Worm (Caenorhabditis elegans) whole organism, L4/young adult: ENCODE results near the gene szy-4.

ENCODE experiments used
- W03F9.2 ChIP-seq: fragments of 150-350 bp; optimal IDR thresholded peaks from 2 replicates; lab custom pipeline; 2014; ENCODE audit warnings: missing biosample characterization, missing genetic modification characterization
- dao-5 ChIP-seq: sonication (generic microtip); optimal IDR thresholded peaks from 2 replicates; lab custom pipeline; 2016; ENCODE audit warnings: missing genotype, missing genetic modification characterization, moderate library complexity, missing compliant biosample characterization
- him-1 ChIP-seq: sonication (generic microtip); optimal IDR thresholded peaks from 2 replicates; lab custom pipeline; 2016; ENCODE audit warnings: missing genotype, missing genetic modification reagents, missing genetic modification characterization, missing compliant biosample characterization

DNA sequence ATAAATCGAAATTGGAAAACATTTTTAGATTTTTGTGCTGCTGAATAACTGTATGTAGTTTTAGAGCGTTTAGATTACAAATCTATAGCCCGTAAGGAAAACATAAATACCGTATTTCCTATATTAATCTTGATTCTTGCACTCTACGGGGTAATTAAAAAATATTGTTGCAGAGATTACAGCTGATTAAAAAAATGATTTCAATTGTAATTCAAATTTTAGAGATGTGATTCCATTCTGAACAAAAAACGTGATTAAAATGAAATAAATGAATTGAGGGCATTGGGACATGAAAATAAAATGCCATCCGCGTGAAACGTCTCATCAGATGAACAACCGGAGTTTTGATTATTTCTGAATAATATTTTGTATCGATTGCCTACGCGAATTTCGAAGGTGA lies 6.0 kb upstream of the szy-4 start, which contains the start of gene cpb-2:
- TF ChIP-seq him-1 (no peak), W03F9.2 (tag; lab: Kevin White, UChicago) (no peak), dao-5 (tag; lab: Kevin White, UChicago) (no peak)
